Worm (Caenorhabditis elegans) whole organism, young adult: Measurements from ENCODE around the gene mop-25.1.

Experiments used
- K12H6.12 ChIP-seq: fragments of 200-800 bp; sonication (Bioruptor generic); optimal IDR thresholded peaks from 2 replicates; lab custom pipeline; 2018; ENCODE audit warnings: mild to moderate bottlenecking, missing genetic modification characterization, missing compliant biosample characterization
- T26A5.8 ChIP-seq: sonication (generic microtip); optimal IDR thresholded peaks from 2 replicates; lab custom pipeline; 2016; ENCODE audit warnings: missing genetic modification characterization, missing compliant biosample characterization
- atf-7 ChIP-seq: sonication (generic microtip); optimal IDR thresholded peaks from 2 replicates; lab custom pipeline; 2017; ENCODE audit warnings: mild to moderate bottlenecking, missing genetic modification characterization, missing compliant biosample characterization
- ceh-100 ChIP-seq: fragments of 200-800 bp; sonication (Bioruptor generic); IDR thresholded peaks from 2 replicates; pipeline ENCODE4 v1.3.6; 2022; ENCODE audit warnings: missing genetic modification reagents, missing genetic modification characterization, missing compliant biosample characterization
- ets-4 ChIP-seq: fragments of 200-800 bp; sonication (Bioruptor generic); optimal IDR thresholded peaks from 2 replicates; lab custom pipeline; 2018; ENCODE audit warnings: mild to moderate bottlenecking, missing genetic modification characterization, missing compliant biosample characterization
- lin-26 ChIP-seq: fragments of 200-800 bp; sonication (Bioruptor generic); IDR thresholded peaks from 2 replicates; pipeline ENCODE4 v1.3.6; 2022; ENCODE audit warnings: missing genetic modification reagents, missing genetic modification characterization, missing compliant biosample characterization
- lsy-27 ChIP-seq: sonication (generic microtip); optimal IDR thresholded peaks from 2 replicates; lab custom pipeline; 2017; ENCODE audit warnings: missing genetic modification characterization, mild to moderate bottlenecking, missing compliant biosample characterization, antibody characterized with exemption, missing genotype, borderline replicate concordance; ENCODE audit not compliant: insufficient read depth
- nhr-80 ChIP-seq: sonication (generic microtip); optimal IDR thresholded peaks from 2 replicates; lab custom pipeline; 2016; ENCODE audit warnings: missing genetic modification characterization, missing compliant biosample characterization
- nhr-90 ChIP-seq: sonication (generic microtip); optimal IDR thresholded peaks from 2 replicates; lab custom pipeline; 2016; ENCODE audit warnings: missing genotype, mild to moderate bottlenecking, missing genetic modification characterization, missing compliant biosample characterization
- pha-4 ChIP-seq: fragments of 150-350 bp; sonication (generic microtip); optimal IDR thresholded peaks from 2 replicates; lab custom pipeline; 2014; ENCODE audit warnings: missing biosample characterization, missing genetic modification reagents, missing genetic modification characterization
- snpc-4 ChIP-seq, 5 experiments: fragments of 150-350 bp in 1 of 5; sonication (generic microtip) in 4 of 5; optimal IDR thresholded peaks; 2 replicates each; lab custom pipeline; 2014 to 2018; ENCODE audit warnings: missing genetic modification characterization in 5 of 5, missing biosample characterization in 3 of 5, antibody characterized with exemption in 2 of 5, mild to moderate bottlenecking in 2 of 5, missing compliant biosample characterization in 2 of 5, missing genotype in 2 of 5, moderate library complexity in 2 of 5, missing genetic modification reagents in 1 of 5
- ztf-3 ChIP-seq: fragments of 200-800 bp; sonication (Bioruptor generic); optimal IDR thresholded peaks from 2 replicates; lab custom pipeline; 2018; ENCODE audit warnings: mild to moderate bottlenecking, missing genetic modification characterization, missing compliant biosample characterization

ce11 chrX:3990495-3990894, 21.5 kb upstream of the mop-25.1 start:
- TF ChIP-seq nhr-80 (tag; lab: Kevin White, UChicago) = no peak
- TF ChIP-seq ztf-3 (GFP tag; lab: Kevin White, UChicago) = no peak
- TF ChIP-seq T26A5.8 = no peak
- TF ChIP-seq nhr-90 (tag; lab: Kevin White, UChicago) = no peak
- no peak for TF ChIP-seq atf-7 (tag; lab: Kevin White, UChicago)
- TF ChIP-seq lin-26 = no peak
- no peak for TF ChIP-seq ceh-100 (GFP tag; lab: Robert Waterston, UW)
- no peak for TF ChIP-seq ets-4 (GFP tag; lab: Kevin White, UChicago)
- TF ChIP-seq pha-4 (tag; lab: Kevin White, UChicago) = no peak
- no peak for TF ChIP-seq K12H6.12 (tag; lab: Kevin White, UChicago)
- TF ChIP-seq snpc-4 (GFP tag; optimal IDR thresholded peaks at IDR 0.05; lab: Kevin White, UChicago) = no peak
- no peak for TF ChIP-seq snpc-4 (tag; optimal IDR thresholded peaks at IDR 0.05; lab: Kevin White, UChicago)
- no peak for TF ChIP-seq lsy-27 (tag; lab: Kevin White, UChicago)
